Worm (Caenorhabditis elegans) whole organism, L4 larva: ENCODE results near the gene C42C1.19.

ENCODE experiments used
- nhr-237 ChIP-seq: sonication (generic microtip); optimal IDR thresholded peaks from 2 replicates; lab custom pipeline; 2017; ENCODE audit warnings: missing biosample characterization, missing genetic modification characterization
- nhr-25 ChIP-seq: sonication (generic microtip); optimal IDR thresholded peaks from 2 replicates; lab custom pipeline; 2017; ENCODE audit warnings: missing genetic modification characterization, mild to moderate bottlenecking, missing compliant biosample characterization, antibody characterized with exemption, moderate library complexity, borderline replicate concordance; ENCODE audit not compliant: insufficient read depth
- snpc-4 ChIP-seq: fragments of 150-350 bp; optimal IDR thresholded peaks from 2 replicates; lab custom pipeline; 2014; ENCODE audit warnings: missing biosample characterization, missing genetic modification characterization
- zfp-3 ChIP-seq: fragments of 200-800 bp; sonication (Bioruptor generic); conservative IDR thresholded peaks from 2 replicates; pipeline ENCODE4 v1.3.6; 2022; ENCODE audit warnings: missing genetic modification reagents, missing genetic modification characterization, missing compliant biosample characterization

DNA sequence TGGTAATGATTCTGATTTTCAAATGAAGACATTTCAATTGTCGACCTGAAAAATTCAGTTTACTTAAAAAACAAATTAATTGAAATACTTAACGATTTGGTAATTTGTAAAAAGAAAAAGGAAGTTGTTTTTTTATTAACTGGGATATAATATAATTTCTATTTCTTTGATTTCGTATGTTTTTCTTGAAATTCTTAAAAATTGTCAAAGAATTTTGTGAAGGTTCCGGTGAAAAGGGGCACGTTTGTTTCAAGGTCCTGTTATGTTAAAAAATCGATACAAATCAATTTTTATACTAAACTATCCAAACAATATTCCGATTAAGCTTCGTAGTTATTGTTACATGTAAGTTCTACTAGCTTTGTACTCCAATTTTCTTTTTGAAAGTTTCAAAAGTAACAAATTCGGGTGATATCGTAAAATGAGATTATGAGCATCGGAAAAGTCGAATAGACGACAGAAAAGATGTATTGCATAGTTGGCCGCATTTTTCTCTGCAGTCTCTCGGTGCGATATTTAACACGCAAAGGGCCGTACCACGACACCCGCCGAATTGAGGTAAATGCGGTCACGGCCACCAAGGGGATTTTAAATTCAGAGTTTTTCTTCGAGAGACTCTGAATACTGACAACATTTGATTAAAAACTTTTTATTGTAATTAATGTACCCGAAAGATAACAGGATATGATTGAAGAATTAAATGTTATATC, 23.2 kb upstream of the C42C1.19 start, which contains the start of gene Y39C12A.9:
- TF ChIP-seq nhr-237 (tag; lab: Kevin White, UChicago) (no peak), zfp-3 (GFP tag; lab: Robert Waterston, UW) (no peak), snpc-4 (tag; lab: Kevin White, UChicago) (no peak), nhr-25 (tag; lab: Kevin White, UChicago) (no peak)
